Worm (Caenorhabditis elegans) whole organism, L4 larva: ENCODE measurements around the gene C06H5.6.

ENCODE experiments used
- F49E8.2 ChIP-seq: sonication (generic microtip); optimal IDR thresholded peaks from 2 replicates; lab custom pipeline; 2016; ENCODE audit warnings: missing compliant biosample characterization, mild to moderate bottlenecking, missing genetic modification characterization, borderline replicate concordance
- T20F7.1 ChIP-seq: fragments of 200-800 bp; sonication (Bioruptor generic); optimal IDR thresholded peaks from 2 replicates; lab custom pipeline; 2018; ENCODE audit warnings: mild to moderate bottlenecking, missing genetic modification characterization, missing compliant biosample characterization
- T26A8.4 ChIP-seq: fragments of 200-800 bp; sonication (Bioruptor generic); IDR thresholded peaks from 2 replicates; pipeline ENCODE4 v1.3.6; 2022; ENCODE audit warnings: missing genetic modification characterization, missing compliant biosample characterization
- ZK337.2 ChIP-seq: fragments of 200-800 bp; sonication (Bioruptor generic); IDR thresholded peaks from 2 replicates; pipeline ENCODE4 v1.3.6; 2022; ENCODE audit warnings: missing genetic modification reagents, missing genetic modification characterization, missing compliant biosample characterization
- arid-1 ChIP-seq: fragments of 200-800 bp; sonication (Bioruptor generic); conservative IDR thresholded peaks from 2 replicates; pipeline ENCODE4 v1.3.6; 2022; ENCODE audit warnings: missing genetic modification reagents, missing genetic modification characterization, missing compliant biosample characterization
- attf-4 ChIP-seq: sonication (generic microtip); optimal IDR thresholded peaks from 3 replicates; lab custom pipeline; 2017; ENCODE audit warnings: missing biosample characterization, missing genetic modification characterization
- ceh-20 ChIP-seq: fragments of 200-800 bp; sonication (Bioruptor generic); IDR thresholded peaks from 2 replicates; pipeline ENCODE4 v1.3.6; 2022; ENCODE audit warnings: missing genetic modification reagents, missing genetic modification characterization, missing compliant biosample characterization
- ceh-28 ChIP-seq: fragments of 150-350 bp; optimal IDR thresholded peaks from 2 replicates; lab custom pipeline; 2014; ENCODE audit warnings: missing biosample characterization, missing genetic modification reagents, missing genetic modification characterization
- ceh-62 ChIP-seq: sonication (generic microtip); optimal IDR thresholded peaks from 2 replicates; lab custom pipeline; 2017; ENCODE audit warnings: missing biosample characterization, missing genetic modification characterization
- ces-1 ChIP-seq: fragments of 150-350 bp; sonication (generic microtip); optimal IDR thresholded peaks from 4 replicates; lab custom pipeline; 2014; ENCODE audit warnings: missing biosample characterization, missing genetic modification reagents, missing genetic modification characterization
- daf-12 ChIP-seq: fragments of 150-350 bp; optimal IDR thresholded peaks from 2 replicates; lab custom pipeline; 2014; ENCODE audit warnings: missing biosample characterization, missing genetic modification reagents, missing genetic modification characterization
- dmd-6 ChIP-seq: fragments of 200-800 bp; sonication (Bioruptor generic); IDR thresholded peaks from 2 replicates; pipeline ENCODE4 v1.3.6; 2022; ENCODE audit warnings: missing genetic modification reagents, missing genetic modification characterization, missing compliant biosample characterization
- dmd-9 ChIP-seq: fragments of 200-800 bp; sonication (Bioruptor generic); IDR thresholded peaks from 2 replicates; pipeline ENCODE4 v1.3.6; 2022; ENCODE audit warnings: missing genetic modification reagents, missing genetic modification characterization, missing compliant biosample characterization
- duxl-1 ChIP-seq: sonication (generic microtip); optimal IDR thresholded peaks from 2 replicates; lab custom pipeline; 2016; ENCODE audit warnings: mild to moderate bottlenecking, missing genetic modification characterization, moderate library complexity, missing compliant biosample characterization; ENCODE audit not compliant: poor library complexity
- egl-27 ChIP-seq: sonication (generic microtip); optimal IDR thresholded peaks from 3 replicates; lab custom pipeline; 2017; ENCODE audit warnings: missing biosample characterization, missing genetic modification reagents, missing genetic modification characterization
- egl-43 ChIP-seq: fragments of 200-800 bp; sonication (Bioruptor generic); IDR thresholded peaks from 2 replicates; pipeline ENCODE4 v1.3.6; 2022; ENCODE audit warnings: missing genetic modification reagents, missing genetic modification characterization, missing compliant biosample characterization
- fkh-10 ChIP-seq: fragments of 150-350 bp; optimal IDR thresholded peaks from 2 replicates; lab custom pipeline; 2014; ENCODE audit warnings: missing biosample characterization, missing genetic modification reagents, missing genetic modification characterization
- gei-8 ChIP-seq: fragments of 200-800 bp; sonication (Bioruptor generic); optimal IDR thresholded peaks from 2 replicates; lab custom pipeline; 2018; ENCODE audit warnings: mild to moderate bottlenecking, missing genetic modification characterization, missing compliant biosample characterization
- hif-1 ChIP-seq, 2 experiments: sonication (generic microtip); optimal IDR thresholded peaks; 2 replicates each; lab custom pipeline; 2016 to 2017; ENCODE audit warnings: missing compliant biosample characterization in 2 of 2, missing genetic modification characterization in 2 of 2, missing genetic modification reagents in 2 of 2, missing genotype in 2 of 2, mild to moderate bottlenecking in 1 of 2
- lin-29 ChIP-seq: fragments of 200-800 bp; sonication (Bioruptor generic); IDR thresholded peaks from 2 replicates; pipeline ENCODE4 v1.3.6; 2022; ENCODE audit warnings: missing genetic modification reagents, missing genetic modification characterization, missing compliant biosample characterization
- madf-5 ChIP-seq, 2 experiments: fragments of 200-800 bp; sonication (Bioruptor generic); IDR thresholded peaks; 2 replicates each; pipeline ENCODE4 v1.3.6; 2022; ENCODE audit warnings: missing compliant biosample characterization in 2 of 2, missing genetic modification characterization in 2 of 2
- madf-9 ChIP-seq: fragments of 200-800 bp; sonication (Bioruptor generic); conservative IDR thresholded peaks from 2 replicates; pipeline ENCODE4 v1.3.6; 2022; ENCODE audit warnings: missing genetic modification reagents, missing genetic modification characterization, missing compliant biosample characterization
- mxl-2 ChIP-seq: fragments of 200-800 bp; sonication (Bioruptor generic); conservative IDR thresholded peaks from 2 replicates; pipeline ENCODE4 v1.3.6; 2022; ENCODE audit warnings: missing genetic modification reagents, missing genetic modification characterization, missing compliant biosample characterization
- nhr-10 ChIP-seq: fragments of 150-350 bp; optimal IDR thresholded peaks from 2 replicates; lab custom pipeline; 2014; ENCODE audit warnings: missing biosample characterization, missing genetic modification characterization
- nhr-25 ChIP-seq: sonication (generic microtip); optimal IDR thresholded peaks from 2 replicates; lab custom pipeline; 2017; ENCODE audit warnings: missing genetic modification characterization, mild to moderate bottlenecking, missing compliant biosample characterization, antibody characterized with exemption, moderate library complexity, borderline replicate concordance; ENCODE audit not compliant: insufficient read depth
- nhr-28 ChIP-seq: fragments of 150-350 bp; optimal IDR thresholded peaks from 2 replicates; lab custom pipeline; 2014; ENCODE audit warnings: missing biosample characterization, missing genetic modification characterization
- tra-1 ChIP-seq: fragments of 200-800 bp; sonication (Bioruptor generic); IDR thresholded peaks from 2 replicates; pipeline ENCODE4 v1.3.6; 2022; ENCODE audit warnings: missing genetic modification reagents, missing genetic modification characterization, missing compliant biosample characterization
- unc-130 ChIP-seq: sonication (generic microtip); optimal IDR thresholded peaks from 2 replicates; lab custom pipeline; 2016; ENCODE audit warnings: missing genetic modification reagents, missing genetic modification characterization, missing compliant biosample characterization
- zag-1 ChIP-seq: fragments of 150-350 bp; optimal IDR thresholded peaks from 2 replicates; lab custom pipeline; 2014; ENCODE audit warnings: missing biosample characterization, missing genetic modification characterization
- zfp-2 ChIP-seq: sonication (generic microtip); optimal IDR thresholded peaks from 2 replicates; lab custom pipeline; 2016; ENCODE audit warnings: mild to moderate bottlenecking, missing genetic modification characterization, missing compliant biosample characterization
- zfp-3 ChIP-seq: fragments of 200-800 bp; sonication (Bioruptor generic); conservative IDR thresholded peaks from 2 replicates; pipeline ENCODE4 v1.3.6; 2022; ENCODE audit warnings: missing genetic modification reagents, missing genetic modification characterization, missing compliant biosample characterization

The C06H5.6 gene

ce11 chrV:17855889-17856288 lies 32.9 kb downstream of the C06H5.6 start, which contains the start of gene tcc-1:
Gene tcc-1 (minus strand): TSS chrV:17855989.
- no peak for TF ChIP-seq dmd-9
- TF ChIP-seq duxl-1 (tag; lab: Kevin White, UChicago): no peak
- no peak for TF ChIP-seq madf-5 (GFP tag; IDR thresholded peaks at IDR 0.05; lab: Robert Waterston, UW)
- TF ChIP-seq fkh-10 (GFP tag; lab: Kevin White, UChicago): no peak
- TF ChIP-seq ceh-20 (GFP tag; lab: Robert Waterston, UW): no peak
- no peak for TF ChIP-seq lin-29 (GFP tag; lab: Robert Waterston, UW)
- TF ChIP-seq egl-27 (tag; lab: Kevin White, UChicago): no peak

- TF ChIP-seq egl-43 (GFP tag; lab: Robert Waterston, UW) (no peak), nhr-10 (tag; lab: Kevin White, UChicago) (no peak), daf-12 (no peak), hif-1 (tag; optimal IDR thresholded peaks at IDR 0.05; lab: Kevin White, UChicago) (no peak), gei-8 (GFP tag; lab: Kevin White, UChicago) (no peak), nhr-28 (tag; lab: Kevin White, UChicago) (no peak), T26A8.4 (GFP tag; lab: Robert Waterston, UW) (no peak), zfp-3 (GFP tag; lab: Robert Waterston, UW) (no peak)
Observed at ce11 chrV:17845370-17845967, 43.3 kb downstream of the C06H5.6 start.

ce11 chrV:17844106-17844505 lies 44.7 kb downstream of the C06H5.6 start, which contains the start of gene srh-286:
Gene srh-286 (minus strand): TSS chrV:17844206.
- no peak for TF ChIP-seq ZK337.2 (GFP tag; lab: Robert Waterston, UW)
- TF ChIP-seq F49E8.2: no peak
- no peak for TF ChIP-seq ceh-20 (GFP tag; lab: Robert Waterston, UW)
- TF ChIP-seq nhr-25 (tag; lab: Kevin White, UChicago): no peak
- TF ChIP-seq T20F7.1 (GFP tag; lab: Kevin White, UChicago): no peak
- no peak for TF ChIP-seq attf-4
- TF ChIP-seq mxl-2 (GFP tag; lab: Robert Waterston, UW): no peak

ce11 chrV:17831350-17831749 lies 57.4 kb downstream of the C06H5.6 start, which contains the start of gene srh-303:
Gene srh-303 (plus strand): TSS chrV:17831650.
- TF ChIP-seq madf-9 (GFP tag; lab: Robert Waterston, UW) (no peak), zag-1 (tag; lab: Kevin White, UChicago) (no peak), tra-1 (GFP tag; lab: Robert Waterston, UW) (no peak), arid-1 (GFP tag; lab: Robert Waterston, UW) (no peak), ces-1 (GFP tag; lab: Kevin White, UChicago) (no peak), dmd-6 (GFP tag; lab: Robert Waterston, UW) (no peak), ceh-28 (tag; lab: Kevin White, UChicago) (no peak), ceh-62 (tag; lab: Kevin White, UChicago) (no peak), unc-130 (GFP tag; lab: Kevin White, UChicago) (no peak), zfp-2 (no peak)
